Worm (Caenorhabditis elegans) whole organism, L4 larva: Measurements from ENCODE around the gene W01C8.1.

Experiments
- R02D3.7 ChIP-seq: fragments of 150-350 bp; sonication (generic microtip); optimal IDR thresholded peaks from 3 replicates; lab custom pipeline; 2014; ENCODE audit warnings: missing biosample characterization, missing genetic modification characterization
- mxl-2 ChIP-seq: fragments of 200-800 bp; sonication (Bioruptor generic); conservative IDR thresholded peaks from 2 replicates; pipeline ENCODE4 v1.3.6; 2022; ENCODE audit warnings: missing genetic modification reagents, missing genetic modification characterization, missing compliant biosample characterization
- skn-1 ChIP-seq: fragments of 150-350 bp; optimal IDR thresholded peaks from 2 replicates; lab custom pipeline; 2014; ENCODE audit warnings: missing biosample characterization, missing genetic modification characterization

DNA sequence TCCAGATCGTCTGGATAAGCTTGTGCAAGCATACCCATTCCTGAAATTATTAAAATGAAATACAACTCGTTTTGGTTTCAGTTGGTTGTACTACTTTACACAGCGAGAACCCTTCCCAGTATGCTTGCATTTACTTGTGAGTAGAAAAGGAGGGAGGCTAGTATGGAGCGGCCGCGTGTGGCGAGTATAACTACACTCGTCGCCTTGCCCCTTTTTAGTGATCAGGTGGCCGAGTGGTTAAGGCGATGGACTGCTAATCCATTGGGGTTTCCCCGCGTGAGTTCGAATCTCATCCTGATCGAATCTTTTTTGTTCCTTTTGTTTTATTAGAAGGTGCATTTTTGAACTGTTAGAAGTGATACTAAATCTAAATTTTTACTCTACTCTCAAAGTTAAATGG lies 15.6 kb downstream of the W01C8.1 start:
- TF ChIP-seq skn-1 (tag; lab: Kevin White, UChicago) (no peak), mxl-2 (no peak), R02D3.7 (tag; lab: Kevin White, UChicago) (no peak)
